Fruit fly (Drosophila melanogaster) whole organism, prepupa: ENCODE data around the gene CG14052.

Experiments
- Blimp-1 ChIP-seq: fragments of 200-800 bp; sonication (Bioruptor generic); optimal IDR thresholded peaks from 3 replicates; lab custom pipeline; 2017; ENCODE audit warnings: missing biosample characterization, missing genetic modification characterization, mild to moderate bottlenecking, moderate library complexity, missing genetic modification reagents
- CG10631 ChIP-seq: fragments of 200-800 bp; sonication (Bioruptor generic); optimal IDR thresholded peaks from 2 replicates; lab custom pipeline; 2016; ENCODE audit warnings: missing biosample characterization, missing genetic modification characterization
- CG10669 ChIP-seq: fragments of 200-800 bp; sonication (Bioruptor generic); optimal IDR thresholded peaks from 3 replicates; lab custom pipeline; 2018; ENCODE audit warnings: missing biosample characterization, mild to moderate bottlenecking, missing genetic modification characterization, moderate library complexity
- CG11294 ChIP-seq: fragments of 200-800 bp; sonication (Bioruptor generic); IDR thresholded peaks from 2 replicates; pipeline ENCODE4 v1.3.6; 2022; ENCODE audit warnings: missing biosample characterization, missing genetic modification characterization
- CG11762 ChIP-seq: fragments of 200-800 bp; sonication (Bioruptor generic); optimal IDR thresholded peaks from 3 replicates; lab custom pipeline; 2016; ENCODE audit warnings: missing biosample characterization, missing genetic modification characterization; ENCODE audit not compliant: insufficient read depth
- CG15336 ChIP-seq: fragments of 200-800 bp; sonication (Bioruptor generic); IDR thresholded peaks from 2 replicates; pipeline ENCODE4 v1.3.6; 2022; ENCODE audit warnings: missing biosample characterization, missing genetic modification characterization
- CG1621 ChIP-seq: fragments of 200-800 bp; sonication (Bioruptor generic); optimal IDR thresholded peaks from 3 replicates; lab custom pipeline; 2018; ENCODE audit warnings: missing biosample characterization, mild to moderate bottlenecking, missing genetic modification characterization
- CG16779 ChIP-seq: fragments of 200-800 bp; sonication (Bioruptor generic); optimal IDR thresholded peaks from 3 replicates; lab custom pipeline; 2017; ENCODE audit warnings: missing biosample characterization, mild to moderate bottlenecking, missing genetic modification characterization
- CG3919 ChIP-seq: fragments of 200-800 bp; sonication (Bioruptor generic); optimal IDR thresholded peaks from 3 replicates; lab custom pipeline; 2016; ENCODE audit warnings: missing biosample characterization, missing genetic modification characterization
- CG4318 ChIP-seq: fragments of 200-800 bp; sonication (Bioruptor generic); optimal IDR thresholded peaks from 3 replicates; lab custom pipeline; 2017; ENCODE audit warnings: missing biosample characterization, mild to moderate bottlenecking, missing genetic modification characterization
- CG6163 ChIP-seq: fragments of 200-800 bp; sonication (Bioruptor generic); IDR thresholded peaks from 3 replicates; pipeline ENCODE4 v1.3.6; 2022; ENCODE audit warnings: missing biosample characterization, missing genetic modification characterization
- CG6276 ChIP-seq: fragments of 200-800 bp; sonication (Bioruptor generic); optimal IDR thresholded peaks from 2 replicates; lab custom pipeline; 2017; ENCODE audit warnings: missing biosample characterization, mild to moderate bottlenecking, missing genetic modification characterization
- CG6792 ChIP-seq: fragments of 200-800 bp; sonication (Bioruptor generic); optimal IDR thresholded peaks from 3 replicates; lab custom pipeline; 2016; ENCODE audit warnings: missing biosample characterization, missing genetic modification characterization
- CG6808 ChIP-seq: fragments of 200-800 bp; sonication (Bioruptor generic); optimal IDR thresholded peaks from 3 replicates; lab custom pipeline; 2017; ENCODE audit warnings: missing biosample characterization, missing genetic modification characterization, mild to moderate bottlenecking, moderate library complexity, missing genetic modification reagents
- CG6854 ChIP-seq: fragments of 200-800 bp; sonication (Bioruptor generic); optimal IDR thresholded peaks from 2 replicates; lab custom pipeline; 2017; ENCODE audit warnings: missing biosample characterization, mild to moderate bottlenecking, missing genetic modification characterization
- CG8632 ChIP-seq: fragments of 200-800 bp; sonication (Bioruptor generic); optimal IDR thresholded peaks from 3 replicates; lab custom pipeline; 2016; ENCODE audit warnings: missing biosample characterization, missing genetic modification characterization
- CG9139 ChIP-seq: fragments of 200-800 bp; sonication (Bioruptor generic); optimal IDR thresholded peaks from 3 replicates; lab custom pipeline; 2017; ENCODE audit warnings: missing biosample characterization, mild to moderate bottlenecking, missing genetic modification characterization
- Eip75B ChIP-seq: fragments of 200-800 bp; sonication (Bioruptor generic); optimal IDR thresholded peaks from 3 replicates; lab custom pipeline; 2016; ENCODE audit warnings: missing biosample characterization, missing genetic modification characterization
- Eip78C ChIP-seq: fragments of 200-800 bp; sonication (Bioruptor generic); peaks from one replicate; lab custom pipeline; 2016; ENCODE audit warnings: missing biosample characterization, missing genetic modification characterization
- Eip93F ChIP-seq: fragments of 200-800 bp; sonication (Bioruptor generic); optimal IDR thresholded peaks from 2 replicates; lab custom pipeline; 2016; ENCODE audit warnings: missing biosample characterization, mild to moderate bottlenecking, missing genetic modification characterization
- Ets21C ChIP-seq: fragments of 200-800 bp; sonication (Bioruptor generic); optimal IDR thresholded peaks from 3 replicates; lab custom pipeline; 2016; ENCODE audit warnings: missing biosample characterization, missing genetic modification characterization
- Ets96B ChIP-seq: fragments of 200-800 bp; optimal IDR thresholded peaks from 2 replicates; lab custom pipeline; 2019; ENCODE audit warnings: missing biosample characterization, mild to moderate bottlenecking, missing genetic modification characterization, moderate library complexity
- Gug ChIP-seq: fragments of 200-800 bp; sonication (Bioruptor generic); IDR thresholded peaks from 2 replicates; pipeline ENCODE4 v1.3.6; 2022; ENCODE audit warnings: missing biosample characterization, missing genetic modification characterization
- Hr38 ChIP-seq: sonication (Bioruptor generic); optimal IDR thresholded peaks from 2 replicates; lab custom pipeline; 2016; ENCODE audit warnings: missing biosample characterization, missing genetic modification characterization
- Hr39 ChIP-seq: fragments of 200-800 bp; sonication (Bioruptor generic); optimal IDR thresholded peaks from 2 replicates; lab custom pipeline; 2016; ENCODE audit warnings: missing biosample characterization, missing genetic modification characterization
- Hr4 ChIP-seq: fragments of 200-800 bp; sonication (Bioruptor generic); optimal IDR thresholded peaks from 3 replicates; lab custom pipeline; 2016; ENCODE audit warnings: missing biosample characterization, missing genetic modification characterization
- OdsH ChIP-seq: fragments of 200-800 bp; sonication (Bioruptor generic); optimal IDR thresholded peaks from 3 replicates; lab custom pipeline; 2016; ENCODE audit warnings: missing biosample characterization, missing genetic modification characterization
- Smox ChIP-seq: fragments of 200-800 bp; sonication (Bioruptor generic); optimal IDR thresholded peaks from 3 replicates; lab custom pipeline; 2016; ENCODE audit warnings: missing biosample characterization, missing genetic modification characterization
- Sox102F ChIP-seq: fragments of 200-800 bp; sonication (Bioruptor generic); optimal IDR thresholded peaks from 2 replicates; lab custom pipeline; 2016; ENCODE audit warnings: missing biosample characterization, mild to moderate bottlenecking, missing genetic modification characterization
- Sox14 ChIP-seq: fragments of 200-800 bp; sonication (Bioruptor generic); optimal IDR thresholded peaks from 3 replicates; lab custom pipeline; 2016; ENCODE audit warnings: missing biosample characterization, missing genetic modification characterization
- achi ChIP-seq: fragments of 200-800 bp; sonication (Bioruptor generic); optimal IDR thresholded peaks from 3 replicates; lab custom pipeline; 2016; ENCODE audit warnings: missing biosample characterization, missing genetic modification characterization
- acj6 ChIP-seq: fragments of 200-800 bp; sonication (Bioruptor generic); optimal IDR thresholded peaks from 3 replicates; lab custom pipeline; 2016; ENCODE audit warnings: missing biosample characterization, missing genetic modification characterization
- dac ChIP-seq: fragments of 200-800 bp; sonication (Bioruptor generic); optimal IDR thresholded peaks from 2 replicates; lab custom pipeline; 2017; ENCODE audit warnings: missing biosample characterization, mild to moderate bottlenecking, missing genetic modification characterization
- dsx ChIP-seq: fragments of 200-800 bp; optimal IDR thresholded peaks from 3 replicates; lab custom pipeline; 2019; ENCODE audit warnings: missing biosample characterization, mild to moderate bottlenecking, missing genetic modification characterization, moderate library complexity; ENCODE audit not compliant: poor library complexity, severe bottlenecking
- eg ChIP-seq: fragments of 200-800 bp; sonication (Bioruptor generic); IDR thresholded peaks from 3 replicates; pipeline ENCODE4 v1.3.6; 2022; ENCODE audit warnings: missing biosample characterization, missing genetic modification characterization
- esn ChIP-seq: fragments of 200-800 bp; sonication (Bioruptor generic); optimal IDR thresholded peaks from 2 replicates; lab custom pipeline; 2016; ENCODE audit warnings: missing biosample characterization, mild to moderate bottlenecking, missing genetic modification characterization, moderate library complexity
- fd59A ChIP-seq: fragments of 200-800 bp; sonication (Bioruptor generic); optimal IDR thresholded peaks from 2 replicates; lab custom pipeline; 2017; ENCODE audit warnings: missing biosample characterization, mild to moderate bottlenecking, missing genetic modification characterization, missing genetic modification reagents
- fd85E ChIP-seq: fragments of 200-800 bp; sonication (Bioruptor generic); optimal IDR thresholded peaks from 3 replicates; lab custom pipeline; 2016; ENCODE audit warnings: missing biosample characterization, missing genetic modification characterization
- fkh ChIP-seq: fragments of 200-800 bp; sonication (Bioruptor generic); optimal IDR thresholded peaks from 3 replicates; lab custom pipeline; 2017; ENCODE audit warnings: missing biosample characterization, mild to moderate bottlenecking, missing genetic modification characterization, moderate library complexity
- net ChIP-seq: fragments of 200-800 bp; sonication (Bioruptor generic); optimal IDR thresholded peaks from 3 replicates; lab custom pipeline; 2016; ENCODE audit warnings: missing biosample characterization, missing genetic modification characterization
- pdm3 ChIP-seq: fragments of 200-800 bp; sonication (Bioruptor generic); optimal IDR thresholded peaks from 3 replicates; lab custom pipeline; 2016; ENCODE audit warnings: missing biosample characterization, missing genetic modification characterization
- salr ChIP-seq, 2 experiments: fragments of 200-800 bp; sonication (Bioruptor generic); optimal IDR thresholded peaks; 3 replicates each; lab custom pipeline; 2016 to 2018; ENCODE audit warnings: missing biosample characterization in 2 of 2, missing genetic modification characterization in 2 of 2, mild to moderate bottlenecking in 1 of 2
- spab ChIP-seq: fragments of 200-800 bp; sonication (Bioruptor generic); optimal IDR thresholded peaks from 2 replicates; lab custom pipeline; 2017; ENCODE audit warnings: missing biosample characterization, mild to moderate bottlenecking, missing genetic modification characterization, missing genetic modification reagents
- ss ChIP-seq, 2 experiments: fragments of 200-800 bp; sonication (Bioruptor generic); optimal IDR thresholded peaks; 2 replicates in 1 of 2; 3 replicates in 1 of 2; lab custom pipeline; 2017 to 2018; ENCODE audit warnings: mild to moderate bottlenecking in 2 of 2, missing biosample characterization in 2 of 2, missing genetic modification characterization in 2 of 2, moderate library complexity in 1 of 2
- svp ChIP-seq: fragments of 200-800 bp; sonication (Bioruptor generic); peaks from one replicate; lab custom pipeline; 2016; ENCODE audit warnings: missing biosample characterization, missing genetic modification characterization
- topi ChIP-seq: fragments of 200-800 bp; sonication (Bioruptor generic); optimal IDR thresholded peaks from 3 replicates; lab custom pipeline; 2016; ENCODE audit warnings: missing biosample characterization, missing genetic modification characterization
- vri ChIP-seq: fragments of 200-800 bp; sonication (Bioruptor generic); optimal IDR thresholded peaks from 3 replicates; lab custom pipeline; 2016; ENCODE audit warnings: missing biosample characterization, mild to moderate bottlenecking, missing genetic modification characterization

CG14052 gene

dm6 chrX:2255035-2255434 lies 31.5 kb downstream of the CG14052 start:
- TF ChIP-seq CG6792 (GFP tag; lab: Kevin White, UChicago) (no peak), ss (GFP tag; optimal IDR thresholded peaks at IDR 0.05; lab: Kevin White, UChicago) (no peak), CG4318 (GFP tag; lab: Kevin White, UChicago) (no peak), Hr4 (GFP tag; lab: Kevin White, UChicago) (no peak), fd59A (GFP tag; lab: Kevin White, UChicago) (no peak), spab (GFP tag; lab: Kevin White, UChicago) (no peak), CG6276 (no peak), CG6163 (no peak), Sox102F (no peak), Hr38 (GFP tag; lab: Kevin White, UChicago) (no peak), Hr39 (GFP tag; lab: Kevin White, UChicago) (no peak), Eip78C (no peak), CG16779 (tag; lab: Kevin White, UChicago) (no peak), OdsH (GFP tag; lab: Kevin White, UChicago) (no peak)

DNA sequence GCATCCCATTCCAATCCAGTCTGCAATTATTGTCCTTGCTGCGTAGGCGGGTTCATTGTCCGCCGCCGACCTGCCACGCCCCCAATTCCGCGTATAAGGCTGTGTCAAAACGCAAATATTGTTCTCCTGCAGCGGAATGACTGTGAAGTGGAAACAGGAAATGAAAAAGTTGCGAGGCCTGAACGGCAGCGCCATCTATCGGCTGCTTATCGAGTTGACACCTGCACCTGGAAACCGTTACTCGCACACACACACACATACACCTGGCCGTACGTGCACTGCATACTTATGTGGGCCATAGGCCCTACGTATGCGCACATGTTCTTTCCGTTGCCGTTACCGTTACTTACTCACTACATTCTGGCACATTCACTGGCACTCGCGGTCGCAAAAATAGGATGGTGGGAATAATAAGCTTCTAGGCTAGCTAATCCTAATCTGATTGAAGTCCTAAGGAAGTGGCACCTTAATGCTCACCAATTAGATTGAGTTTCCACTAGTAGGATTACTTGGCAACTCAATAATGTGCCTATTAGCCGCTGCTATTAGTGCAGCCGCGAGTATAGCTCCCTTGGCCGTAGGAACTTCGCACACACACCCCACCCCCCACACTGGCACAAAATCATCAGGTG lies 35.2 kb downstream of the CG14052 start:
- TF ChIP-seq Ets96B (tag; lab: Kevin White, UChicago) (peak; percentile 6), CG11762 (GFP tag; lab: Kevin White, UChicago) (no peak), Eip75B (GFP tag; lab: Kevin White, UChicago) (no peak), CG6163 (no peak), CG10631 (no peak), vri (GFP tag; lab: Kevin White, UChicago) (no peak), dsx (GFP tag; lab: Kevin White, UChicago) (no peak), CG3919 (peak; percentile 9), pdm3 (GFP tag; lab: Kevin White, UChicago) (no peak), Sox102F (no peak), Hr39 (GFP tag; lab: Kevin White, UChicago) (no peak), dac (peak; percentile 1), esn (GFP tag; lab: Kevin White, UChicago) (no peak), CG6808 (GFP tag; lab: Kevin White, UChicago) (peak; percentile 20), CG9139 (GFP tag; lab: Kevin White, UChicago) (peak; percentile 11), ss (GFP tag; optimal IDR thresholded peaks at IDR 0.05; lab: Kevin White, UChicago) (peak in 1 of 2 experiments; percentile 39), topi (no peak), fkh (no peak), salr (GFP tag; optimal IDR thresholded peaks at IDR 0.05; lab: Kevin White, UChicago) (no peak), net (GFP tag; lab: Kevin White, UChicago) (no peak), CG10669 (GFP tag; lab: Kevin White, UChicago) (peak; percentile 18), Hr38 (GFP tag; lab: Kevin White, UChicago) (no peak), Smox (no peak), CG6854 (GFP tag; lab: Kevin White, UChicago) (no peak), Sox14 (no peak), eg (no peak), Hr4 (GFP tag; lab: Kevin White, UChicago) (peak; percentile 19), CG1621 (tag; lab: Kevin White, UChicago) (no peak), svp (GFP tag; lab: Kevin White, UChicago) (no peak), CG4318 (GFP tag; lab: Kevin White, UChicago) (no peak), Gug (GFP tag; lab: Robert Waterston, UW) (no peak), fd85E (no peak), acj6 (GFP tag; lab: Kevin White, UChicago) (no peak), fd59A (GFP tag; lab: Kevin White, UChicago) (peak; percentile 9), Blimp-1 (no peak), achi (GFP tag; lab: Kevin White, UChicago) (peak; percentile 30), Eip93F (no peak), CG15336 (GFP tag; lab: Robert Waterston, UW) (peak; percentile 50; the same call in 1 of the 2 replicates), spab (GFP tag; lab: Kevin White, UChicago) (no peak), CG16779 (tag; lab: Kevin White, UChicago) (no peak), CG11294 (GFP tag; lab: Robert Waterston, UW) (no peak), OdsH (GFP tag; lab: Kevin White, UChicago) (no peak), Ets21C (GFP tag; lab: Kevin White, UChicago) (no peak), CG6792 (GFP tag; lab: Kevin White, UChicago) (no peak), CG8632 (GFP tag; lab: Kevin White, UChicago) (no peak)
